Worm (Caenorhabditis elegans) whole organism, young adult: ENCODE measurements around the gene cid-1.

Source experiments
- F22D6.2 ChIP-seq: sonication (generic microtip); optimal IDR thresholded peaks from 2 replicates; lab custom pipeline; 2016; ENCODE audit warnings: mild to moderate bottlenecking, missing genetic modification characterization, missing compliant biosample characterization
- F49E8.2 ChIP-seq: sonication (generic microtip); optimal IDR thresholded peaks from 3 replicates; lab custom pipeline; 2017; ENCODE audit warnings: missing genetic modification characterization, mild to moderate bottlenecking, missing compliant biosample characterization, antibody characterized with exemption, moderate library complexity; ENCODE audit not compliant: insufficient read depth
- ceh-91 ChIP-seq: fragments of 200-800 bp; sonication (Bioruptor generic); IDR thresholded peaks from 2 replicates; pipeline ENCODE4 v1.3.6; 2022; ENCODE audit warnings: missing genetic modification reagents, missing genetic modification characterization, missing compliant biosample characterization
- efl-1 ChIP-seq: fragments of 150-350 bp; optimal IDR thresholded peaks from 2 replicates; lab custom pipeline; 2014; ENCODE audit warnings: missing biosample characterization, missing genetic modification reagents, missing genetic modification characterization
- lin-35 ChIP-seq, 3 experiments: fragments of 150-350 bp in 2 of 3; sonication (generic microtip) in 1 of 3; optimal IDR thresholded peaks; 2 replicates each; lab custom pipeline; 2014 to 2018; ENCODE audit warnings: missing biosample characterization in 3 of 3, missing genetic modification characterization in 3 of 3, missing genetic modification reagents in 3 of 3
- mel-28 ChIP-seq: sonication (generic microtip); optimal IDR thresholded peaks from 2 replicates; lab custom pipeline; 2016; ENCODE audit warnings: borderline replicate concordance, mild to moderate bottlenecking, missing genetic modification characterization, missing compliant biosample characterization
- pha-4 ChIP-seq: fragments of 150-350 bp; sonication (generic microtip); optimal IDR thresholded peaks from 2 replicates; lab custom pipeline; 2014; ENCODE audit warnings: missing biosample characterization, missing genetic modification reagents, missing genetic modification characterization
- tlf-1 ChIP-seq: fragments of 200-800 bp; sonication (Bioruptor generic); optimal IDR thresholded peaks from 2 replicates; lab custom pipeline; 2018; ENCODE audit warnings: mild to moderate bottlenecking, missing genetic modification characterization, missing compliant biosample characterization
- unc-130 ChIP-seq: sonication (generic microtip); optimal IDR thresholded peaks from 2 replicates; lab custom pipeline; 2016; ENCODE audit warnings: missing genetic modification reagents, missing genetic modification characterization, missing compliant biosample characterization
- ztf-18 ChIP-seq: sonication (generic microtip); optimal IDR thresholded peaks from 2 replicates; lab custom pipeline; 2016; ENCODE audit warnings: missing genotype, mild to moderate bottlenecking, missing genetic modification characterization, missing compliant biosample characterization
- ztf-6 ChIP-seq: fragments of 200-800 bp; sonication (Bioruptor generic); IDR thresholded peaks from 2 replicates; pipeline ENCODE4 v1.3.6; 2022; ENCODE audit warnings: missing genetic modification reagents, missing genetic modification characterization, missing compliant biosample characterization

DNA sequence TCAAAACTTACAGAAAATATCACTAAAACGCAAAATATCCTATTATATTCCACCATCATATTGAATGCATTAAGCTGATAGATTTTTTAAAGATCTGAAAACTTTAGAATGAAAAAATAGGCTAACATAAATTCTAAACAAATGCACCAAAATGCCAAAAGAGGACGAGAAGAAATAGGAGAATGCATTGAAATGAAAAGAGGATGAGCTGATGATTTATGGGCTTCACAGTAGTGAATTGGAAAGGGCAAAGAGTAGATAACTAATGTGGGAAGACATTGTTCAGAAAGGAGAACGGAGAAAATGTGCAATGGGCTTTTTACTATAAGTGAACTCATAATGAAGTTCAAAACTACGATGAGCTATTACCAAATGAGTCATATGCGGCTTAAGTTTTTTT, 43.8 kb downstream of the cid-1 start, which contains the start of gene cutl-19:
- TF ChIP-seq F22D6.2 (tag; lab: Kevin White, UChicago): no peak
- no peak for TF ChIP-seq ceh-91 (GFP tag; lab: Robert Waterston, UW)
- no peak for TF ChIP-seq ztf-18 (tag; lab: Kevin White, UChicago)
- no peak for TF ChIP-seq pha-4 (tag; lab: Kevin White, UChicago)
- no peak for TF ChIP-seq lin-35 (GFP tag; optimal IDR thresholded peaks at IDR 0.05; lab: Kevin White, UChicago)
- no peak for TF ChIP-seq mel-28 (tag; lab: Kevin White, UChicago)
- no peak for TF ChIP-seq tlf-1 (GFP tag; lab: Kevin White, UChicago)
- TF ChIP-seq unc-130 (GFP tag; lab: Kevin White, UChicago): no peak
- TF ChIP-seq ztf-6 (GFP tag; lab: Robert Waterston, UW): no peak
- no peak for TF ChIP-seq efl-1 (GFP tag; lab: Kevin White, UChicago)
- TF ChIP-seq F49E8.2: no peak
